Fruit fly (Drosophila melanogaster) whole organism, adult: ENCODE results near the gene CG13123.

Experiments used
- CG11617 ChIP-seq: fragments of 200-800 bp; sonication (Bioruptor generic); optimal IDR thresholded peaks from 2 replicates; lab custom pipeline; 2017; ENCODE audit warnings: mild to moderate bottlenecking, missing biosample characterization, missing genetic modification reagents, missing genetic modification characterization
- CG12768 ChIP-seq: fragments of 200-800 bp; sonication (Bioruptor generic); optimal IDR thresholded peaks from 2 replicates; lab custom pipeline; 2017; ENCODE audit warnings: missing biosample characterization, missing genetic modification characterization, mild to moderate bottlenecking, moderate library complexity, missing genetic modification reagents
- CG14711 ChIP-seq: fragments of 200-800 bp; sonication (Bioruptor generic); optimal IDR thresholded peaks from 2 replicates; lab custom pipeline; 2018; ENCODE audit warnings: missing biosample characterization, mild to moderate bottlenecking, missing genetic modification characterization, moderate library complexity
- CG1620 ChIP-seq: fragments of 200-800 bp; sonication (Bioruptor generic); optimal IDR thresholded peaks from 2 replicates; lab custom pipeline; 2016; ENCODE audit warnings: missing biosample characterization, missing genetic modification characterization
- CG33017 ChIP-seq: fragments of 200-800 bp; sonication (Bioruptor generic); optimal IDR thresholded peaks from 2 replicates; lab custom pipeline; 2018; ENCODE audit warnings: missing biosample characterization, mild to moderate bottlenecking, missing genetic modification characterization, moderate library complexity
- CG5204 ChIP-seq: fragments of 200-800 bp; sonication (Bioruptor generic); optimal IDR thresholded peaks from 2 replicates; lab custom pipeline; 2016; ENCODE audit warnings: missing biosample characterization, missing genetic modification characterization
- CG7045 ChIP-seq: fragments of 200-800 bp; sonication (Bioruptor generic); optimal IDR thresholded peaks from 2 replicates; lab custom pipeline; 2017; ENCODE audit warnings: missing biosample characterization, mild to moderate bottlenecking, missing genetic modification characterization
- CG7101 ChIP-seq: fragments of 200-800 bp; sonication (Bioruptor generic); optimal IDR thresholded peaks from 2 replicates; lab custom pipeline; 2018; ENCODE audit warnings: missing biosample characterization, mild to moderate bottlenecking, missing genetic modification characterization, moderate library complexity
- Clk ChIP-seq: fragments of 200-800 bp; sonication (Bioruptor generic); optimal IDR thresholded peaks from 2 replicates; lab custom pipeline; 2017; ENCODE audit warnings: missing biosample characterization, missing genetic modification characterization
- Crg-1 ChIP-seq: fragments of 200-800 bp; sonication (Bioruptor generic); optimal IDR thresholded peaks from 2 replicates; lab custom pipeline; 2016; ENCODE audit warnings: missing biosample characterization, missing genetic modification characterization
- Hr96 ChIP-seq: fragments of 200-800 bp; sonication (Bioruptor generic); optimal IDR thresholded peaks from 2 replicates; lab custom pipeline; 2016; ENCODE audit warnings: missing biosample characterization, missing genetic modification characterization
- Mnt ChIP-seq: fragments of 200-800 bp; sonication (Bioruptor generic); optimal IDR thresholded peaks from 2 replicates; lab custom pipeline; 2016; ENCODE audit warnings: missing biosample characterization, mild to moderate bottlenecking, missing genetic modification characterization
- bab1 ChIP-seq: fragments of 200-800 bp; sonication (Bioruptor generic); optimal IDR thresholded peaks from 3 replicates; lab custom pipeline; 2019; ENCODE audit warnings: missing biosample characterization, mild to moderate bottlenecking, missing genetic modification characterization, moderate library complexity
- cic ChIP-seq: fragments of 200-800 bp; sonication (Bioruptor generic); optimal IDR thresholded peaks from 2 replicates; lab custom pipeline; 2017; ENCODE audit warnings: missing biosample characterization, mild to moderate bottlenecking, missing genetic modification characterization, moderate library complexity
- cnc ChIP-seq, 2 experiments: fragments of >200 bp; optimal IDR thresholded peaks; 2 replicates each; lab custom pipeline; 2017
- kay ChIP-seq: fragments of 200-800 bp; sonication (Bioruptor generic); peaks from one replicate; lab custom pipeline; 2016; ENCODE audit warnings: missing biosample characterization, missing genetic modification characterization, borderline replicate concordance
- ovo ChIP-seq: fragments of 200-800 bp; sonication (Bioruptor generic); optimal IDR thresholded peaks from 2 replicates; lab custom pipeline; 2016; ENCODE audit warnings: missing biosample characterization, missing genetic modification characterization
- pad ChIP-seq: fragments of 200-800 bp; sonication (Bioruptor generic); optimal IDR thresholded peaks from 3 replicates; lab custom pipeline; 2017; ENCODE audit warnings: missing biosample characterization, missing genetic modification characterization, mild to moderate bottlenecking, moderate library complexity, missing genetic modification reagents
- tj ChIP-seq: fragments of 200-800 bp; sonication (Bioruptor generic); optimal IDR thresholded peaks from 3 replicates; lab custom pipeline; 2017; ENCODE audit warnings: missing biosample characterization, mild to moderate bottlenecking, missing genetic modification characterization, moderate library complexity
- toe ChIP-seq: fragments of 200-800 bp; sonication (Bioruptor generic); optimal IDR thresholded peaks from 2 replicates; lab custom pipeline; 2016; ENCODE audit warnings: missing biosample characterization, missing genetic modification characterization

CG13123 gene

dm6 chr2L:9746236-9747225 is 46.4 kb downstream of the CG13123 start, which contains the start of gene Nckx30C:
Gene Nckx30C (minus strand): TSS chr2L:9746495.
- no peak for TF ChIP-seq cic (GFP tag; lab: Kevin White, UChicago)
- no peak for TF ChIP-seq CG14711 (tag; lab: Kevin White, UChicago)
- TF ChIP-seq tj (GFP tag; lab: Kevin White, UChicago) = no peak
- no peak for TF ChIP-seq pad
- TF ChIP-seq bab1 = no peak
- no peak for TF ChIP-seq Hr96
- no peak for TF ChIP-seq kay (GFP tag; lab: Kevin White, UChicago)
- TF ChIP-seq CG11617 (GFP tag; lab: Kevin White, UChicago) = no peak
- no peak for TF ChIP-seq ovo (GFP tag; lab: Kevin White, UChicago)
- no peak for TF ChIP-seq CG7101 (tag; lab: Kevin White, UChicago)
- TF ChIP-seq Crg-1 (GFP tag; lab: Kevin White, UChicago) = no peak
- TF ChIP-seq cnc (optimal IDR thresholded peaks at IDR 0.05; lab: Kevin White, UChicago) = no peak
- TF ChIP-seq Clk (GFP tag; lab: Kevin White, UChicago) = no peak
- no peak for TF ChIP-seq CG1620 (GFP tag; lab: Kevin White, UChicago)
- TF ChIP-seq Mnt (GFP tag; lab: Kevin White, UChicago) = no peak
- no peak for TF ChIP-seq CG5204 (GFP tag; lab: Kevin White, UChicago)
- no peak for TF ChIP-seq CG12768 (GFP tag; lab: Kevin White, UChicago)
- no peak for TF ChIP-seq toe (GFP tag; lab: Kevin White, UChicago)

- TF ChIP-seq toe (GFP tag; lab: Kevin White, UChicago) (no peak), cic (GFP tag; lab: Kevin White, UChicago) (no peak), CG7045 (no peak), CG33017 (tag; lab: Kevin White, UChicago) (no peak), tj (GFP tag; lab: Kevin White, UChicago) (no peak), CG7101 (tag; lab: Kevin White, UChicago) (no peak), Hr96 (no peak), Clk (GFP tag; lab: Kevin White, UChicago) (no peak), CG12768 (GFP tag; lab: Kevin White, UChicago) (no peak), Crg-1 (GFP tag; lab: Kevin White, UChicago) (no peak), CG5204 (GFP tag; lab: Kevin White, UChicago) (no peak), CG11617 (GFP tag; lab: Kevin White, UChicago) (no peak), CG14711 (tag; lab: Kevin White, UChicago) (no peak), CG1620 (GFP tag; lab: Kevin White, UChicago) (no peak), cnc (optimal IDR thresholded peaks at IDR 0.05; lab: Kevin White, UChicago) (no peak)
Observed at dm6 chr2L:9744634-9745033, 48.3 kb downstream of the CG13123 start.

dm6 chr2L:9743823-9744222 is 49.1 kb downstream of the CG13123 start:
- TF ChIP-seq ovo (GFP tag; lab: Kevin White, UChicago) (no peak), CG33017 (tag; lab: Kevin White, UChicago) (no peak), CG7101 (tag; lab: Kevin White, UChicago) (no peak), cic (GFP tag; lab: Kevin White, UChicago) (no peak), tj (GFP tag; lab: Kevin White, UChicago) (no peak), toe (GFP tag; lab: Kevin White, UChicago) (no peak), CG1620 (GFP tag; lab: Kevin White, UChicago) (no peak), CG14711 (tag; lab: Kevin White, UChicago) (no peak), Hr96 (no peak), kay (GFP tag; lab: Kevin White, UChicago) (no peak), Mnt (GFP tag; lab: Kevin White, UChicago) (no peak), CG12768 (GFP tag; lab: Kevin White, UChicago) (no peak), bab1 (no peak), CG5204 (GFP tag; lab: Kevin White, UChicago) (no peak), Clk (GFP tag; lab: Kevin White, UChicago) (no peak), CG7045 (no peak), CG11617 (GFP tag; lab: Kevin White, UChicago) (no peak)
